Worm (Caenorhabditis elegans) whole organism, dauer: ENCODE measurements around the gene Y51B9A.7.

Experiments
- unc-62 ChIP-seq: sonication (generic microtip); optimal IDR thresholded peaks from 2 replicates; lab custom pipeline; 2017; ENCODE audit warnings: missing biosample characterization, missing genetic modification reagents, missing genetic modification characterization

Gene Y51B9A.7

DNA sequence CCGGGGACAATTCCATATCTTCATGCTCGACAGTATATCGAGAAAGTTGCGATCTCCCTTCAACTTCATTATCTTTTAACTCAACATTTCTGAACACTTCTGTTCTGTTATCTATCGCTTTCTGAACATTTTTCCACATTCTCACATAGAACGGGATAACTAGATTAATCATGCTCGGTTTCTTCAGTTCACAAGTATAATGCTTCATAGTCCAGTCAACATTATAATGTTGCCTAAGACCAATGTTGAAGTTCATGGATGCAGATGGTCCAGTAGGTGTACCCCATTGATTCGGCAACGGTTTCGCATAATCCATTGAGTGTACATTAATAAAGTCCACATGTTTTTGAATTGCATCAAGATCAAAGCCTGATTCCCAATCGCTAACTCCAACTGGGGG lies 39.0 kb downstream of the Y51B9A.7 start:
- TF ChIP-seq unc-62, result no peak

DNA sequence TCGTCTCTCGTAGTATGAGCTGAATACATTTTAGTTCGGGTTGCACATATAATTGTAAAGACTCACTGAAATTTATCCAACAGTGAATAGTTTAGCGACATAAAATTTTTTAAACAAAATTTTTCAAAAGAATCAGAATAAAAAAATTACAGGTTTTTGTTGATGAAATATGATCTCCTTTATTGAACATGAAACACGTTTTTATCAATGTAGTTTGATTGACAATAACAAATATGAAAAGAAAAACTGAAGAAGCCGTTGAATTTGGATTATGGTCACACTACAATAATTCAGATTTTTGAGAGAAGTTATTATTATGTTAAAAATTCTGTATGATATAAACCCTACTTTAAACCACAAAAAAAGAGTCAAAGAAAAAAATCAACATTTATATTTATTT lies 40.2 kb downstream of the Y51B9A.7 start, which contains the start of gene chil-17:
Gene chil-17 (minus strand): TSS at position 101 of the 400 bp plus-strand sequence.
- TF ChIP-seq unc-62, result no peak

DNA sequence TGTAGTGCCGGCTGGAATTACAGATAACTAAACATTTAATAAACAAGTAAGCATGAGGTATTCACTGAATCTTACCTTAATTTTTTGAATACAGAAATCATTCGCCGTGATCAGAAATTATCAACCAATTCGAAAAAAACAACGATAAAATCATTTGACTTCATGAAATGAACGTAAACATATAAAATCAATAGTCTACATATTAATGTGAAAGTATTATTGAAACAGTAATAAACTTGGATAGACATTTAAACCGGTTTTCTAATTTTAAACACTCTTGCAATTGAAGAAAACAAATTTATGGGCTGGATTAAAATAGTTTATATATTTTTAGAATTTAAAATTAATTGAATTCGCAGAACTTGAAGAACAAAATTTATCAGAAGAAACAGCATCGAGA lies 42.0 kb downstream of the Y51B9A.7 start, which contains the start of gene chil-16:
Gene chil-16 (minus strand): TSS at position 101 of the 400 bp plus-strand sequence.
- no peak for TF ChIP-seq unc-62

DNA sequence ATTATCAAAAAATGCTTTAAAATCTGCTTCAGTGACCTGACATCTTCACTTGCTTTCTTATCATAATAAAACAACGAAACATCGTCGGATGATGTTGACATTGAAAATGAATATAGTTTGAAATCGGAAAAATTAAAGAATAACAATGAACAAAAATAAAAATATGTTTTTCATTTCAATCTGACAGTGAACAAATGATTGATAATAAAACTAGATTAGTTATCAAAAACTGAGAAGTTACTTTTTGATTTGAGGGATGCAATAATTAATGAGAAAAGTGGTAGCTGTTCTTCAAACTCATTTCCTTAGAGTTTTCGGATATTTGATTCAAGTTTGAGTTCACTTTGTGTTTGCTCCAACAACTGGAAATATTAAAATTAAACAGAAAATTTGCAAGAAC lies 43.7 kb downstream of the Y51B9A.7 start, which contains the start of gene chil-15:
Gene chil-15 (minus strand): TSS at position 101 of the 400 bp plus-strand sequence.
- TF ChIP-seq unc-62, result no peak

DNA sequence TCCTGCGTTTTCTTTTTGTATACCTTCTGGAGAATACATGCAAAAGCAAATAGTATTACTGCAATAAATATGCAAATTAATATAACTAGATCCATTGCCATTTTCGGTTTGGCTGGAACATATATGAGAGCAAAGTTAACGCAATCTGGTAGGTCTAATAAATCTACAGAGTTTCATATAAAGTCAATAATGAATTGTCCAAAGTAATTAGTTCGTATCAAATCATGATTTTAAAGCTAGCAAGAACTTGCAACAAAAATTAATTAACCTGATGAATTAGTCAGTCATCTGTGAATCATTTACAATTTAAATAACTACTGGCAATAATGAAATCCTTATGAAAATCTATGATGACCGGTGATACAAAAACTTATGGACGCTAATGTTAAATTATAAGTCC lies 45.5 kb downstream of the Y51B9A.7 start, which contains the start of gene R09D1.13:
Gene R09D1.13 (minus strand): TSS at position 101 of the 400 bp plus-strand sequence.
- TF ChIP-seq unc-62, result no peak

DNA sequence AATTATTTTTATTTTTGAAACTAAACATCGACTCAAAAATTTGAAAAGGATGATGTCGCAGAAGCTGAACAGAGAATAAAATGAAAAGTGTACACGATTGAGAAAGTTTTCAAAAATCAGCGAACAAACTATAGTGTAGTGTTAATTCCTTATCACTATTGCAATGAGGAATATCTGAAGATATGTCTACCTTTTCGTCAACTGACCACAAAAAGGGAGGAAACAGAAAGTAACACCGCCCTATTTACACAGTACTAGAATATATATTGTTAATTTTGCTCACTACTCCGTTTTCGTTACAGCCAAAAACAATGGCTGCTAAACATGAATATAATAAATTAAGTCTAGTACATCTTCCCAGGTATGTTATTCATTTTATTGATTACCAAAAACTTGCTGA lies 48.1 kb downstream of the Y51B9A.7 start, which contains the start of gene chil-18:
Gene chil-18 (plus strand): TSS at position 301 of the 400 bp plus-strand sequence.
- TF ChIP-seq unc-62, result no peak
